Fruit fly (Drosophila melanogaster) whole organism, embryonic: ENCODE data around the gene sll.

ENCODE experiments used
- Atf-2 ChIP-seq: fragments of 200-800 bp; sonication (Bioruptor generic); optimal IDR thresholded peaks from 2 replicates; lab custom pipeline; 2016; ENCODE audit warnings: missing biosample characterization, missing genetic modification characterization
- CG10654 ChIP-seq: fragments of 200-800 bp; sonication (Bioruptor generic); optimal IDR thresholded peaks from 2 replicates; lab custom pipeline; 2016; ENCODE audit warnings: missing biosample characterization, missing genetic modification characterization
- H2.0 ChIP-seq: fragments of 200-800 bp; sonication (Bioruptor generic); IDR thresholded peaks from 2 replicates; pipeline ENCODE4 v1.3.6; 2022; ENCODE audit warnings: missing biosample characterization, missing genetic modification characterization

- TF ChIP-seq Atf-2 (GFP tag; lab: Kevin White, UChicago) = no peak
- no peak for TF ChIP-seq CG10654 (GFP tag; lab: Kevin White, UChicago)
- no peak for TF ChIP-seq H2.0 (GFP tag; lab: Robert Waterston, UW)
Observed at dm6 chr3R:17653879-17654278, 48.0 kb downstream of the sll start.
